Fruit fly (Drosophila melanogaster): Measurements from ENCODE around the gene myd.

The myd gene

DNA sequence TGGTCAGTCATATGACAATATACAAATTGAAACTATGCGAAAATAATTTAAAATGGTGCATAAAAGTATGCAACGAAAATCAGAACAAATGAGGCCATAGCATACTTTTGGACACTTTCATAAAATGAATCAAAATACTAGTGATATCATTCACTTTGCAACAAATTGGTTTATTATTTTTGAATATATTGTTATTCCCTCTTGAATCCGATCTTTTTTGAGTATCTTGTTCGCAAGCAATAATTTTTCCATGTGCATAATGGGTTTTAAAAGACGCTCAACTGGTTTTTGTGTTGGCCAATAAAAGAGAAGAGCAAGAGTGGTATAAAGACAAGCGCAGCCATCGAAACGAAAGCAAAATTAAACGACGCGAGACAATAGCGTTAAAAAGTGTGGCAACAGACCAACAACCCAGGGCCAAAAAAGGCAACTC, 7.3 kb downstream of the myd start:
- TF ChIP-seq pad (GFP tag; optimal IDR thresholded peaks at IDR 0.05): no peak
- TF ChIP-seq ovo (GFP tag; optimal IDR thresholded peaks at IDR 0.05): no peak
- TF ChIP-seq Crg-1 (GFP tag; optimal IDR thresholded peaks at IDR 0.05): no peak
- TF ChIP-seq cic (GFP tag; optimal IDR thresholded peaks at IDR 0.05): no peak
- TF ChIP-seq toe (GFP tag; optimal IDR thresholded peaks at IDR 0.05): no peak
- no peak for TF ChIP-seq CG7101 (tag; optimal IDR thresholded peaks at IDR 0.05)
- TF ChIP-seq CG33017 (tag; optimal IDR thresholded peaks at IDR 0.05): no peak
- TF ChIP-seq kay (GFP tag; ENCODE audit: borderline replicate concordance): no peak

DNA sequence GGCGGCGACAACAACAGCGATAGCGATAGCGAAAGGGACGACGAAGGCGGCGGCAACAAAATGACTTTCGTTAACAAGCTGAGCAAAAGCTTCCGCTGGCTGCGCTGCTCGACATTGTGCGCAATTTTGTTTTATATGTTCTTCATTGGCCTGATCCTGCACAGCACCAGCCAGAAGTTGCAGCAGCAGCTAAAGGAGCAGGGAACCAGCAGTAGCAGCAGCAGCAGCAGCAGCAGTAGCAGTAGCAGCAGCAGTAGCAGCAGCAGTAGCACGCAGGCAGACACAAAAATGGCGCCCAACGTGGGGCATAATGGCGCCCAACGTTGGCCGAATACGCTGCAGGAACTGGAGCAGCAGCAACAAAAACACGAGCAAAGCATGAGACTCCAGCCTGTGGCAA, 9.6 kb downstream of the myd start:
- no peak for TF ChIP-seq CG12768 (GFP tag; optimal IDR thresholded peaks at IDR 0.05)
- TF ChIP-seq CG11617 (GFP tag; optimal IDR thresholded peaks at IDR 0.05): no peak
- no peak for TF ChIP-seq CG7045 (GFP tag; optimal IDR thresholded peaks at IDR 0.05)
- no peak for TF ChIP-seq ovo (GFP tag; optimal IDR thresholded peaks at IDR 0.05)
- no peak for TF ChIP-seq bab1 (GFP tag; optimal IDR thresholded peaks at IDR 0.05)
- no peak for TF ChIP-seq CG33017 (tag; optimal IDR thresholded peaks at IDR 0.05)

DNA sequence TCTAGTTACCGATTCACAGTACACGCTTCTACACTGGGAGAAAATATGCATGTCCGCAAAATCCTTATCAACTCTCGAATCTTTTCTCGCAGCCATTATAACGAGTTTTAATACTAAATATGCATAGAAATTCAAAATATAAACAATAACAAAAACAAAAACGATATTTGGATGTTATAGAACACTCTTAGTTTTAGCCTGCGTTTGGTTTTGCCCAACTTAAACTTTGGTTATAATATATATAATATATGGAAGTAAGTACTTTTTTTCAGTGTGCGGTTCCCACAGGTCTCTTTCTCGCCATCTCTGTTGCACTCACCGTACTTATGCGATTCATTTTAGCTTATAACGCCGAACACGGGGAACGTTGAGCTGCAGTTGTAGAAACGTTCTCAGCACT, 31.3 kb downstream of the myd start, which contains the start of gene cry:
cry (plus strand) TSS at position 377 of the 400 bp plus-strand sequence.
- peak; percentile 95 for TF ChIP-seq bab1 (GFP tag; optimal IDR thresholded peaks at IDR 0.05)
- peak; percentile 89 for TF ChIP-seq Crg-1 (GFP tag; optimal IDR thresholded peaks at IDR 0.05)
- peak; percentile 96 for TF ChIP-seq CG5204 (GFP tag; optimal IDR thresholded peaks at IDR 0.05)
- peak; percentile 93 for TF ChIP-seq CG1620 (GFP tag; optimal IDR thresholded peaks at IDR 0.05)
- peak; percentile 93 for TF ChIP-seq kay (GFP tag; ENCODE audit: borderline replicate concordance)
- TF ChIP-seq cic (GFP tag; optimal IDR thresholded peaks at IDR 0.05): peak; percentile 96
- peak; percentile 97 for TF ChIP-seq tj (GFP tag; optimal IDR thresholded peaks at IDR 0.05)
- TF ChIP-seq toe (GFP tag; optimal IDR thresholded peaks at IDR 0.05): peak; percentile 95
- TF ChIP-seq CG12768 (GFP tag; optimal IDR thresholded peaks at IDR 0.05): peak; percentile 99
- TF ChIP-seq Hr96 (GFP tag; optimal IDR thresholded peaks at IDR 0.05): peak; percentile 92
- TF ChIP-seq Clk (GFP tag; optimal IDR thresholded peaks at IDR 0.05): peak; percentile 98
- TF ChIP-seq Mnt (GFP tag; optimal IDR thresholded peaks at IDR 0.05): peak; percentile 86
- no peak for TF ChIP-seq cnc (optimal IDR thresholded peaks at IDR 0.05)
- peak; percentile 97 for TF ChIP-seq CG7101 (tag; optimal IDR thresholded peaks at IDR 0.05)
- TF ChIP-seq CG7045 (GFP tag; optimal IDR thresholded peaks at IDR 0.05): peak; percentile 99
- TF ChIP-seq CG11617 (GFP tag; optimal IDR thresholded peaks at IDR 0.05): peak; percentile 99
- peak; percentile 96 for TF ChIP-seq CG33017 (tag; optimal IDR thresholded peaks at IDR 0.05)
- TF ChIP-seq pad (GFP tag; optimal IDR thresholded peaks at IDR 0.05): peak; percentile 96
- peak; percentile 89 for TF ChIP-seq ovo (GFP tag; optimal IDR thresholded peaks at IDR 0.05)
- peak; percentile 95 for TF ChIP-seq CG14711 (tag; optimal IDR thresholded peaks at IDR 0.05)

DNA sequence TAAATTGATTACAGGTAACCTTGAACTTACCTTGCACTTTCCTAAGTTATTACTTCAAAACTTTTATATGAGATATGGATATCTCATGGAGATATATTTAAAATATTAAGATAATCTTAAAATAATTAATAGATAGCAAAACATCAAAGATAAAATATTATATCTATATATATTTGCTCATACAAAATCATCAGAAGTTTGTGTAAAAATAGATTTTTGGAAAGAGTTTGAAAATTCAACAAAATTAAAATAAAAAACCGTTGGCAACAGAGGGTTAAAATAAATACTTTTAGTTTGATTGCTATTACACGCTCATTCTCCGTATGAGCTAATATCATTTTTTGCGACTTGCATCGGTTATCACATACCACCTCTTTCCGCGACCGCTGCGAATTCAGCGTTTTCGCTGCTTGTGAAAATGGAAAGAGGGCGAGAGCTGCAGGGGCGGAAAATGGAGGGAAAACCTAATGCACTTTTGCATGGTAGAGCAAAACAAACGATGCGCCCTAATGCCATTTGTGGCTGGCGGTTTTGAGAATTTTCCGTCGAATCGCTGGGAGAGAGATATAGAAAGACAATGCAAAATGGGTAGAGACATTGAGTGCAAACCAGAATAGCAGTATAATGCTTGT, 32.2 kb downstream of the myd start:
- TF ChIP-seq CG12768 (GFP tag; optimal IDR thresholded peaks at IDR 0.05): peak; percentile 23
- peak; percentile 82 for TF ChIP-seq cic (GFP tag; optimal IDR thresholded peaks at IDR 0.05)
- no peak for TF ChIP-seq Clk (GFP tag; optimal IDR thresholded peaks at IDR 0.05)
- TF ChIP-seq CG5204 (GFP tag; optimal IDR thresholded peaks at IDR 0.05): no peak
- no peak for TF ChIP-seq CG7045 (GFP tag; optimal IDR thresholded peaks at IDR 0.05)
- peak; percentile 33 for TF ChIP-seq CG11617 (GFP tag; optimal IDR thresholded peaks at IDR 0.05)
- peak; percentile 97 for TF ChIP-seq tj (GFP tag; optimal IDR thresholded peaks at IDR 0.05)
- no peak for TF ChIP-seq ovo (GFP tag; optimal IDR thresholded peaks at IDR 0.05)
- TF ChIP-seq CG33017 (tag; optimal IDR thresholded peaks at IDR 0.05): peak; percentile 64
- TF ChIP-seq Crg-1 (GFP tag; optimal IDR thresholded peaks at IDR 0.05): no peak
- no peak for TF ChIP-seq CG1620 (GFP tag; optimal IDR thresholded peaks at IDR 0.05)
- TF ChIP-seq cnc (optimal IDR thresholded peaks at IDR 0.05): no peak
- peak; percentile 11 for TF ChIP-seq toe (GFP tag; optimal IDR thresholded peaks at IDR 0.05)
- TF ChIP-seq kay (GFP tag; ENCODE audit: borderline replicate concordance): peak; percentile 74
- TF ChIP-seq CG7101 (tag; optimal IDR thresholded peaks at IDR 0.05): peak; percentile 72
- peak; percentile 29 for TF ChIP-seq pad (GFP tag; optimal IDR thresholded peaks at IDR 0.05)
- TF ChIP-seq CG14711 (tag; optimal IDR thresholded peaks at IDR 0.05): peak; percentile 72
- peak; percentile 35 for TF ChIP-seq bab1 (GFP tag; optimal IDR thresholded peaks at IDR 0.05)
- TF ChIP-seq Mnt (GFP tag; optimal IDR thresholded peaks at IDR 0.05): peak; percentile 19
- peak; percentile 26 for TF ChIP-seq Hr96 (GFP tag; optimal IDR thresholded peaks at IDR 0.05)

DNA sequence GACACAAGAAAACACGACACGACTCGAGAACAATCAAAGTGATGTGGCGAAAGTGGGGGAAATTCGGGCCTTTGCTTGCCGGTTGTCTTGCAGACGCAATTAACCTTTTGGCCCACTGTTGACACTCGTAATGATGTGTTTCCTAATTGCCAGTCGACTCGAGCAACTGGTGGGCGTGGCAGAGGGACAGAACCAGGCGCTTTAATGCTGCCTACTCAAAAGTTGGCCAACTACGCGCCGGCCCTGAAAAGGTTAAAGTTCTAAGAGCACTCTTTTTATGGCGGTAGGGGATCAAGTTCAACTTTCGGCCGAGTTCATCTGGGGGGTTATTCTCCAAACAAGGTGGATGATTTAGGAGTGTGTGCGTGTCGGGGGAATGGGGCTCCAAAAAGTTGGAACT, 40.9 kb downstream of the myd start:
- no peak for TF ChIP-seq pad (GFP tag; optimal IDR thresholded peaks at IDR 0.05)
- TF ChIP-seq Crg-1 (GFP tag; optimal IDR thresholded peaks at IDR 0.05): no peak
- no peak for TF ChIP-seq CG7101 (tag; optimal IDR thresholded peaks at IDR 0.05)
- no peak for TF ChIP-seq Mnt (GFP tag; optimal IDR thresholded peaks at IDR 0.05)
- no peak for TF ChIP-seq Clk (GFP tag; optimal IDR thresholded peaks at IDR 0.05)
- no peak for TF ChIP-seq bab1 (GFP tag; optimal IDR thresholded peaks at IDR 0.05)
- TF ChIP-seq ovo (GFP tag; optimal IDR thresholded peaks at IDR 0.05): no peak

DNA sequence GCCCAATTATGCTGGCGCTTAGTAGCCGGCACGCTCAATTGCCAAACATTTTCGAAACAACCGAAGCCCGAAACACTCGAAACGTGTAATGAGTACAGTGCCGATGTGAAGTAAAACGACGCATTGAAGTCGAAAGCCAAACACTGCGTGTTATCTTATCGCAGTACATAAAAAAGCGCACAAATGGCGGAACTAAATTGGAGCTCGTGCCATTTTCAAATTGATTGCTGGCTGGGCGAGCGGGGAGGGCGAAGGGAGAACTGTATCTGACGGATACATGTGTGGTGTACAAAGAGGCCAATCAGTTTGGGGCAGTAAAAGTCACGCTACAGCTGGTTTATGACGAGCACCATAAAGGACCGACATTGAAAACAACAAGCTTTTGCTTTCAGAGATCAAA, 42.9 kb downstream of the myd start:
- TF ChIP-seq tj (GFP tag; optimal IDR thresholded peaks at IDR 0.05) (no peak), cnc (optimal IDR thresholded peaks at IDR 0.05) (no peak), cic (GFP tag; optimal IDR thresholded peaks at IDR 0.05) (peak; percentile 22), pad (GFP tag; optimal IDR thresholded peaks at IDR 0.05) (peak; percentile 5), Mnt (GFP tag; optimal IDR thresholded peaks at IDR 0.05) (peak; percentile 35)
